Fruit fly (Drosophila melanogaster): Measurements from ENCODE around the gene RpL9.

DNA sequence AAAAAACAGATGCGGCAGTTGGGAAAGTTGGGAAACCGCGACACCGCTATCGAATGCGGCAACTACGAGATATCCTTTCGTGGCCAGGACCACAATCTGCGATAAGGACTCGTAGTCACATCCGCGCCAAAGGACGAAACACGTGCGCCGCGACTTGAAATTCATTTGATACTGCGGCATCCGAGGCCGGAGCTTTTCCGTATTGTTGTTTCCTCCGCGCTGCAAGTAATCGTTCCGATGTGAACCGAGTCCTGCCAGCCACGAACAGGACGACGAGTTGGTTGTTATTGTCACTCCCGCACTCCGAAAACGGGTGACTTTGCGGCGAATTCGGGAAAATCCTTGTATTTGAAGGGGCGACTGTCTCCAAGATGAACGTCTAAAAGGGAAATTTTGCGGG is 40.0 kb downstream of the RpL9 start, which contains the start of gene dpr2:
- no peak for TF ChIP-seq usp (GFP tag; optimal IDR thresholded peaks at IDR 0.05)
- TF ChIP-seq psq (optimal IDR thresholded peaks at IDR 0.05), result no peak
- TF ChIP-seq CG8478 (optimal IDR thresholded peaks at IDR 0.05), result no peak

Data from whole organism.